Worm (Caenorhabditis elegans) whole organism, L3 larva: ENCODE results near the gene dct-17.

Experiments
- ama-1 ChIP-seq: fragments of 150-350 bp; optimal IDR thresholded peaks from 2 replicates; lab custom pipeline; 2018
- fkh-10 ChIP-seq: sonication (generic microtip); optimal IDR thresholded peaks from 2 replicates; lab custom pipeline; 2017; ENCODE audit warnings: missing biosample characterization, missing genetic modification reagents, missing genetic modification characterization
- jun-1 ChIP-seq: fragments of 150-350 bp; optimal IDR thresholded peaks from 2 replicates; lab custom pipeline; 2014; ENCODE audit warnings: missing biosample characterization, missing genetic modification reagents, missing genetic modification characterization
- lsy-12 ChIP-seq: sonication (generic microtip); optimal IDR thresholded peaks from 2 replicates; lab custom pipeline; 2016; ENCODE audit warnings: mild to moderate bottlenecking, missing genetic modification characterization, missing compliant biosample characterization
- nhr-11 ChIP-seq: fragments of 150-350 bp; optimal IDR thresholded peaks from 2 replicates; lab custom pipeline; 2014; ENCODE audit warnings: missing biosample characterization, missing genetic modification characterization
- nhr-237 ChIP-seq: fragments of 150-350 bp; optimal IDR thresholded peaks from 2 replicates; lab custom pipeline; 2014; ENCODE audit warnings: missing biosample characterization, missing genetic modification characterization
- nhr-25 ChIP-seq: sonication (generic microtip); optimal IDR thresholded peaks from 2 replicates; lab custom pipeline; 2017; ENCODE audit warnings: missing biosample characterization, missing genetic modification characterization
- nhr-76 ChIP-seq: fragments of 150-350 bp; sonication (generic microtip); optimal IDR thresholded peaks from 5 replicates; lab custom pipeline; 2014; ENCODE audit warnings: missing biosample characterization, missing genetic modification characterization
- pha-4 ChIP-seq: fragments of 150-350 bp; optimal IDR thresholded peaks from 2 replicates; lab custom pipeline; 2014; ENCODE audit warnings: missing biosample characterization, missing genetic modification reagents, missing genetic modification characterization
- pqm-1 ChIP-seq: fragments of 150-350 bp; optimal IDR thresholded peaks from 2 replicates; lab custom pipeline; 2017; ENCODE audit warnings: missing biosample characterization, missing genetic modification characterization, inconsistent platforms
- skn-1 ChIP-seq: fragments of 150-350 bp; optimal IDR thresholded peaks from 2 replicates; lab custom pipeline; 2014; ENCODE audit warnings: missing biosample characterization, missing genetic modification characterization
- snpc-4 ChIP-seq: fragments of 150-350 bp; optimal IDR thresholded peaks from 2 replicates; lab custom pipeline; 2014; ENCODE audit warnings: missing biosample characterization, missing genetic modification characterization
- tbx-2 ChIP-seq: sonication (generic microtip); optimal IDR thresholded peaks from 2 replicates; lab custom pipeline; 2016; ENCODE audit warnings: mild to moderate bottlenecking, missing genetic modification characterization, missing compliant biosample characterization
- ztf-11 ChIP-seq: fragments of 150-350 bp; optimal IDR thresholded peaks from 2 replicates; lab custom pipeline; 2014; ENCODE audit warnings: missing biosample characterization, missing genetic modification characterization

DNA sequence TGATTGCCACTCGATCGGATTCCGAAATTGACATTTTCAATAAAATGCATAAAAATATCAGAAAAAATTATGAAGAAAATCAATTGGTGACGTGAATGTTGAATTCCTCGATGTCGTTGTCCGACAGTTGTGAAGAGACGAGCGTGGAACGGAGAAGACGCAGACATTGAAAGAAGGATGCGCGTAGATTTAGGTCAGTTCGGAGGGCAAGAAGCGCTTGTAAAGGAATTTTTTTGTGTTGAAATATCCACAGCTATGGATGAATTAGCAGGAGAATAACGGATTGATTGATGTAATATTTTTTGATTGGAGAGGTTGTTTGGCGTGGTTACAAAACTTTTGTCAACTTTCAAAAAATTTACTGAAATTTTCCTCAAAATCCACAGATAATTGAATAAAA, 37.8 kb upstream of the dct-17 start, which contains the start of gene F20G2.3:
- TF ChIP-seq ztf-11 (tag; lab: Kevin White, UChicago) (no peak), ama-1 (lab: Kevin White, UChicago) (no peak), tbx-2 (tag; lab: Kevin White, UChicago) (no peak), nhr-11 (no peak), lsy-12 (no peak), skn-1 (no peak), nhr-76 (tag; lab: Kevin White, UChicago) (no peak), nhr-25 (no peak), snpc-4 (no peak), pqm-1 (tag; lab: Kevin White, UChicago) (no peak), fkh-10 (GFP tag; lab: Kevin White, UChicago) (no peak), nhr-237 (tag; lab: Kevin White, UChicago) (no peak), pha-4 (no peak), jun-1 (tag; lab: Kevin White, UChicago) (no peak)
